Fruit fly (Drosophila melanogaster) whole organism, embryonic: ENCODE measurements around the gene CG4949.

Experiments used
- CG10543 ChIP-seq: fragments of 200-800 bp; sonication (Bioruptor generic); optimal IDR thresholded peaks from 3 replicates; lab custom pipeline; 2017; ENCODE audit warnings: missing biosample characterization, mild to moderate bottlenecking, missing genetic modification characterization, moderate library complexity
- CG10654 ChIP-seq: fragments of 200-800 bp; sonication (Bioruptor generic); optimal IDR thresholded peaks from 2 replicates; lab custom pipeline; 2016; ENCODE audit warnings: missing biosample characterization, missing genetic modification characterization
- CG10979 ChIP-seq: fragments of 200-800 bp; sonication (Bioruptor generic); optimal IDR thresholded peaks from 2 replicates; lab custom pipeline; 2018; ENCODE audit warnings: missing biosample characterization, mild to moderate bottlenecking, missing genetic modification characterization, moderate library complexity
- CG11456 ChIP-seq: fragments of 200-800 bp; sonication (Bioruptor generic); IDR thresholded peaks from 3 replicates; pipeline ENCODE4 v1.3.6; 2022; ENCODE audit warnings: missing biosample characterization, missing genetic modification characterization
- CG11695 ChIP-seq: fragments of 200-800 bp; sonication (Bioruptor generic); IDR thresholded peaks from 3 replicates; pipeline ENCODE4 v1.3.6; 2022; ENCODE audit warnings: missing biosample characterization, missing genetic modification characterization
- CG16779 ChIP-seq: fragments of 200-800 bp; sonication (Bioruptor generic); IDR thresholded peaks from 2 replicates; pipeline ENCODE4 v1.3.6; 2022; ENCODE audit warnings: missing biosample characterization, missing genetic modification characterization
- CG1792 ChIP-seq: fragments of 200-800 bp; sonication (Bioruptor generic); optimal IDR thresholded peaks from 2 replicates; lab custom pipeline; 2016; ENCODE audit warnings: missing biosample characterization, missing genetic modification characterization
- CG18764 ChIP-seq: fragments of 200-800 bp; sonication (Bioruptor generic); optimal IDR thresholded peaks from 3 replicates; lab custom pipeline; 2016; ENCODE audit warnings: missing biosample characterization, missing genetic modification characterization
- CG30403 ChIP-seq: fragments of 200-800 bp; sonication (Bioruptor generic); optimal IDR thresholded peaks from 3 replicates; lab custom pipeline; 2016; ENCODE audit warnings: missing biosample characterization, missing genetic modification characterization
- CG34422 ChIP-seq: fragments of 200-800 bp; sonication (Bioruptor generic); IDR thresholded peaks from 3 replicates; pipeline ENCODE4 v1.3.6; 2022; ENCODE audit warnings: missing biosample characterization, missing genetic modification characterization
- CG3726 ChIP-seq: fragments of 200-800 bp; sonication (Bioruptor generic); IDR thresholded peaks from 3 replicates; pipeline ENCODE4, ENCODE4 v1.3.6; 2022; ENCODE audit warnings: missing biosample characterization, missing genetic modification characterization
- CG4282 ChIP-seq: fragments of 200-800 bp; sonication (Bioruptor generic); optimal IDR thresholded peaks from 2 replicates; lab custom pipeline; 2016; ENCODE audit warnings: missing biosample characterization, missing genetic modification characterization
- CG4404 ChIP-seq: fragments of 200-800 bp; sonication (Bioruptor generic); IDR thresholded peaks from 2 replicates; pipeline ENCODE4 v1.3.6; 2022; ENCODE audit warnings: missing biosample characterization, missing genetic modification characterization
- CG4424 ChIP-seq: fragments of 200-800 bp; sonication (Bioruptor generic); optimal IDR thresholded peaks from 3 replicates; lab custom pipeline; 2016; ENCODE audit warnings: missing biosample characterization, missing genetic modification characterization
- CG6175 ChIP-seq: fragments of 200-800 bp; sonication (Bioruptor generic); IDR thresholded peaks from 3 replicates; pipeline ENCODE4 v1.3.6; 2022; ENCODE audit warnings: missing biosample characterization, missing genetic modification characterization
- CG7271 ChIP-seq: fragments of 200-800 bp; sonication (Bioruptor generic); optimal IDR thresholded peaks from 2 replicates; lab custom pipeline; 2018; ENCODE audit warnings: missing biosample characterization, mild to moderate bottlenecking, missing genetic modification characterization, moderate library complexity
- CG7839 ChIP-seq: fragments of 200-800 bp; sonication (Bioruptor generic); optimal IDR thresholded peaks from 3 replicates; lab custom pipeline; 2018; ENCODE audit warnings: missing biosample characterization, mild to moderate bottlenecking, missing genetic modification characterization, moderate library complexity
- CG8089 ChIP-seq: fragments of 200-800 bp; sonication (Bioruptor generic); optimal IDR thresholded peaks from 3 replicates; lab custom pipeline; 2016; ENCODE audit warnings: missing biosample characterization, missing genetic modification characterization
- CG9727 ChIP-seq: fragments of 200-800 bp; sonication (Bioruptor generic); optimal IDR thresholded peaks from 3 replicates; lab custom pipeline; 2017; ENCODE audit warnings: missing biosample characterization, mild to moderate bottlenecking, missing genetic modification characterization
- Camta ChIP-seq: fragments of 200-800 bp; sonication (Bioruptor generic); optimal IDR thresholded peaks from 2 replicates; lab custom pipeline; 2016; ENCODE audit warnings: missing biosample characterization, missing genetic modification characterization
- Chrac-16 ChIP-seq: fragments of 200-800 bp; sonication (Bioruptor generic); optimal IDR thresholded peaks from 3 replicates; lab custom pipeline; 2016; ENCODE audit warnings: missing biosample characterization, missing genetic modification characterization
- D19A ChIP-seq: fragments of 200-800 bp; optimal IDR thresholded peaks from 3 replicates; lab custom pipeline; 2019; ENCODE audit warnings: missing biosample characterization, mild to moderate bottlenecking, missing genetic modification characterization, moderate library complexity
- Dll ChIP-seq: fragments of 200-800 bp; sonication (Bioruptor generic); IDR thresholded peaks from 4 replicates; pipeline ENCODE4 v1.3.6; 2022; ENCODE audit warnings: missing biosample characterization, missing genetic modification characterization; ENCODE audit not compliant: partially characterized antibody
- HmgZ ChIP-seq: fragments of 200-800 bp; sonication (Bioruptor generic); optimal IDR thresholded peaks from 2 replicates; lab custom pipeline; 2018; ENCODE audit warnings: missing biosample characterization, mild to moderate bottlenecking, missing genetic modification characterization
- Hr51 ChIP-seq, 2 experiments: fragments of 200-800 bp; sonication (Bioruptor generic); optimal IDR thresholded peaks; 2 replicates in 1 of 2; 3 replicates in 1 of 2; lab custom pipeline; 2016 to 2018; ENCODE audit warnings: missing biosample characterization in 2 of 2, missing genetic modification characterization in 2 of 2, mild to moderate bottlenecking in 1 of 2, moderate library complexity in 1 of 2
- Lim3 ChIP-seq: fragments of 200-800 bp; sonication (Bioruptor generic); IDR thresholded peaks from 2 replicates; pipeline ENCODE4 v1.3.6; 2022; ENCODE audit warnings: missing biosample characterization, missing genetic modification characterization
- Lpt ChIP-seq: fragments of >200 bp; optimal IDR thresholded peaks from 2 replicates; lab custom pipeline; 2018; ENCODE audit warnings: missing biosample characterization, missing genetic modification characterization
- Mad ChIP-seq: fragments of 200-800 bp; sonication (Bioruptor generic); optimal IDR thresholded peaks from 2 replicates; lab custom pipeline; 2016; ENCODE audit warnings: missing biosample characterization, missing genetic modification characterization
- NC2α ChIP-seq: fragments of 200-800 bp; sonication (Bioruptor generic); optimal IDR thresholded peaks from 2 replicates; lab custom pipeline; 2016; ENCODE audit warnings: missing biosample characterization, missing genetic modification characterization
- NK7.1 ChIP-seq: fragments of 200-800 bp; sonication (Bioruptor generic); optimal IDR thresholded peaks from 3 replicates; lab custom pipeline; 2016; ENCODE audit warnings: missing biosample characterization, missing genetic modification characterization
- Optix ChIP-seq: fragments of 200-800 bp; sonication (Bioruptor generic); IDR thresholded peaks from 3 replicates; pipeline ENCODE4 v1.3.6; 2022; ENCODE audit warnings: missing biosample characterization, missing genetic modification characterization
- Rx ChIP-seq: fragments of 200-800 bp; sonication (Bioruptor generic); IDR thresholded peaks from 2 replicates; pipeline ENCODE4 v1.3.6; 2022; ENCODE audit warnings: missing biosample characterization, missing genetic modification characterization
- Stat92E ChIP-seq, 3 experiments: fragments of >200 bp in 2 of 3; fragments of 200-800 bp in 1 of 3; sonication (Bioruptor generic) in 1 of 3; optimal IDR thresholded peaks; 2 replicates each; lab custom pipeline; 2017 to 2019; ENCODE audit warnings: missing biosample characterization in 3 of 3, missing genetic modification characterization in 3 of 3, mild to moderate bottlenecking in 1 of 3, moderate library complexity in 1 of 3
- amos ChIP-seq: fragments of 200-800 bp; sonication (Bioruptor generic); IDR thresholded peaks from 2 replicates; pipeline ENCODE4 v1.3.6; 2022; ENCODE audit warnings: missing biosample characterization, missing genetic modification characterization; ENCODE audit not compliant: partially characterized antibody
- ci ChIP-seq: fragments of 200-800 bp; sonication (Bioruptor generic); IDR thresholded peaks from 3 replicates; pipeline ENCODE4 v1.3.6; 2022; ENCODE audit warnings: missing biosample characterization, missing genetic modification characterization
- dm ChIP-seq: fragments of 200-800 bp; sonication (Bioruptor generic); optimal IDR thresholded peaks from 3 replicates; lab custom pipeline; 2016; ENCODE audit warnings: missing biosample characterization, missing genetic modification characterization
- eve ChIP-seq, 2 experiments: fragments of >200 bp; optimal IDR thresholded peaks; 2 replicates each; lab custom pipeline; 2017; ENCODE audit warnings: missing biosample characterization in 2 of 2, missing genetic modification characterization in 2 of 2
- ewg ChIP-seq: fragments of 200-800 bp; sonication (Bioruptor generic); optimal IDR thresholded peaks from 3 replicates; lab custom pipeline; 2017; ENCODE audit warnings: mild to moderate bottlenecking, missing biosample characterization, missing genetic modification reagents, missing genetic modification characterization
- gem ChIP-seq: fragments of 200-800 bp; sonication (Bioruptor generic); optimal IDR thresholded peaks from 2 replicates; lab custom pipeline; 2019; ENCODE audit warnings: missing biosample characterization, mild to moderate bottlenecking, missing genetic modification characterization, moderate library complexity
- hth ChIP-seq: fragments of >200 bp; optimal IDR thresholded peaks from 2 replicates; lab custom pipeline; 2017; ENCODE audit warnings: inconsistent platforms
- ind ChIP-seq: fragments of 200-800 bp; sonication (Bioruptor generic); optimal IDR thresholded peaks from 3 replicates; lab custom pipeline; 2016; ENCODE audit warnings: missing biosample characterization, missing genetic modification characterization
- nom ChIP-seq: fragments of 200-800 bp; sonication (Bioruptor generic); optimal IDR thresholded peaks from 2 replicates; lab custom pipeline; 2017; ENCODE audit warnings: missing biosample characterization, missing genetic modification characterization, mild to moderate bottlenecking, moderate library complexity, missing genetic modification reagents
- pita ChIP-seq: fragments of 200-800 bp; sonication (Bioruptor generic); optimal IDR thresholded peaks from 2 replicates; lab custom pipeline; 2017; ENCODE audit warnings: missing biosample characterization, mild to moderate bottlenecking, missing genetic modification characterization
- sc ChIP-seq, 3 experiments: fragments of >200 bp in 2 of 3; fragments of 200-800 bp in 1 of 3; sonication (Bioruptor generic) in 1 of 3; optimal IDR thresholded peaks; 2 replicates in 2 of 3; 3 replicates in 1 of 3; lab custom pipeline; 2017; ENCODE audit warnings: mild to moderate bottlenecking in 1 of 3, missing biosample characterization in 1 of 3, missing genetic modification characterization in 1 of 3, missing genetic modification reagents in 1 of 3
- shn ChIP-seq: fragments of 200-800 bp; sonication (Bioruptor generic); optimal IDR thresholded peaks from 3 replicates; lab custom pipeline; 2016; ENCODE audit warnings: missing biosample characterization, missing genetic modification characterization
- sqz ChIP-seq: fragments of 200-800 bp; sonication (Bioruptor generic); optimal IDR thresholded peaks from 3 replicates; lab custom pipeline; 2018; ENCODE audit warnings: missing biosample characterization, mild to moderate bottlenecking, missing genetic modification characterization
- stwl ChIP-seq: fragments of 200-800 bp; sonication (Bioruptor generic); optimal IDR thresholded peaks from 3 replicates; lab custom pipeline; 2018; ENCODE audit warnings: missing biosample characterization, mild to moderate bottlenecking, missing genetic modification characterization, moderate library complexity
- usp ChIP-seq: fragments of >200 bp; optimal IDR thresholded peaks from 2 replicates; lab custom pipeline; 2017; ENCODE audit warnings: missing biosample characterization, missing genetic modification characterization

CG4949 gene

dm6 chrX:17125017-17125821 is 46.6 kb downstream of the CG4949 start (continued):
- TF ChIP-seq dm (GFP tag; lab: Kevin White, UChicago) (peak; percentile 19), CG1792 (GFP tag; lab: Kevin White, UChicago) (no peak), gem (tag; lab: Kevin White, UChicago) (peak; percentile 80), CG10543 (GFP tag; lab: Kevin White, UChicago) (peak; percentile 49), NC2α (GFP tag; lab: Kevin White, UChicago) (no peak), Rx (GFP tag; lab: Robert Waterston, UW) (peak; percentile 49), CG30403 (GFP tag; lab: Kevin White, UChicago) (peak; percentile 32), hth (lab: Kevin White, UChicago) (no peak), Optix (GFP tag; lab: Robert Waterston, UW) (peak; percentile 35; the same call in 1 of the 3 replicates), CG4282 (no peak), Lpt (GFP tag; lab: Kevin White, UChicago) (no peak), CG11456 (GFP tag; lab: Robert Waterston, UW) (peak; percentile 68; the same call in 2 of the 3 replicates), HmgZ (tag; lab: Kevin White, UChicago) (peak; percentile 22), stwl (tag; lab: Kevin White, UChicago) (peak; percentile 34), CG9727 (GFP tag; lab: Kevin White, UChicago) (peak; percentile 45), nom (GFP tag; lab: Kevin White, UChicago) (peak; percentile 42), Lim3 (GFP tag; lab: Robert Waterston, UW) (no peak), CG10654 (GFP tag; lab: Kevin White, UChicago) (peak; percentile 44), D19A (tag; lab: Kevin White, UChicago) (peak; percentile 87), NK7.1 (GFP tag; lab: Kevin White, UChicago) (no peak), usp (GFP tag; lab: Kevin White, UChicago) (no peak), CG3726 (peak; percentile 36; the same call in 1 of the 3 replicates), CG11695 (GFP tag; lab: Robert Waterston, UW) (peak; percentile 83), Chrac-16 (peak; percentile 20), ci (GFP tag; lab: Robert Waterston, UW) (peak; percentile 73), ewg (GFP tag; lab: Kevin White, UChicago) (peak; percentile 78), CG34422 (GFP tag; lab: Robert Waterston, UW) (peak; percentile 67; the same call in 2 of the 3 replicates), pita (no peak), sqz (GFP tag; lab: Kevin White, UChicago) (peak; percentile 100), amos (GFP tag; lab: Robert Waterston, UW) (peak; percentile 90), CG6175 (GFP tag; lab: Robert Waterston, UW) (peak; percentile 21; the same call in 1 of the 3 replicates), CG7839 (tag; lab: Kevin White, UChicago) (peak; percentile 85), sc (optimal IDR thresholded peaks at IDR 0.05; lab: Kevin White, UChicago) (no peak), sc (GFP tag; optimal IDR thresholded peaks at IDR 0.05; lab: Kevin White, UChicago) (no peak), CG18764 (GFP tag; lab: Kevin White, UChicago) (peak; percentile 20), Camta (no peak), CG7271 (tag; lab: Kevin White, UChicago) (no peak), Hr51 (GFP tag; optimal IDR thresholded peaks at IDR 0.05; lab: Kevin White, UChicago) (peak; percentile 23 to 80), CG8089 (no peak), CG4424 (GFP tag; lab: Kevin White, UChicago) (peak; percentile 60), shn (GFP tag; lab: Kevin White, UChicago) (peak; percentile 10), eve (GFP tag; optimal IDR thresholded peaks at IDR 0.05; lab: Kevin White, UChicago) (peak in 1 of 2 experiments; percentile 63), ind (GFP tag; lab: Kevin White, UChicago) (peak; percentile 55), CG16779 (no peak), Mad (GFP tag; lab: Kevin White, UChicago) (peak; percentile 36), CG10979 (tag; lab: Kevin White, UChicago) (peak; percentile 54), CG4404 (no peak; the same call in 1 of the 2 replicates), Stat92E (GFP tag; optimal IDR thresholded peaks at IDR 0.05; lab: Kevin White, UChicago) (no peak), Dll (peak; percentile 98)
